Fruit fly (Drosophila melanogaster) whole organism, embryonic: ENCODE results near the gene Rab9.

Experiments used
- Asciz ChIP-seq: fragments of 200-800 bp; sonication (Bioruptor generic); optimal IDR thresholded peaks from 2 replicates; lab custom pipeline; 2017; ENCODE audit warnings: missing biosample characterization, mild to moderate bottlenecking, missing genetic modification characterization, missing genetic modification reagents
- CG12219 ChIP-seq: fragments of 200-800 bp; sonication (Bioruptor generic); optimal IDR thresholded peaks from 3 replicates; lab custom pipeline; 2018; ENCODE audit warnings: missing biosample characterization, mild to moderate bottlenecking, missing genetic modification characterization
- CG12942 ChIP-seq: fragments of 200-800 bp; sonication (Bioruptor generic); optimal IDR thresholded peaks from 3 replicates; lab custom pipeline; 2016; ENCODE audit warnings: missing biosample characterization, missing genetic modification characterization
- CG1603 ChIP-seq: fragments of 200-800 bp; sonication (Bioruptor generic); optimal IDR thresholded peaks from 2 replicates; lab custom pipeline; 2019; ENCODE audit warnings: missing biosample characterization, mild to moderate bottlenecking, missing genetic modification characterization, moderate library complexity
- CG17612 ChIP-seq: fragments of 200-800 bp; sonication (Bioruptor generic); IDR thresholded peaks from 2 replicates; pipeline ENCODE4 v1.3.6; 2022; ENCODE audit warnings: missing biosample characterization, missing genetic modification characterization
- CG17912 ChIP-seq: fragments of 200-800 bp; sonication (Bioruptor generic); optimal IDR thresholded peaks from 2 replicates; lab custom pipeline; 2018; ENCODE audit warnings: missing biosample characterization, mild to moderate bottlenecking, missing genetic modification characterization
- CG1832 ChIP-seq: fragments of 200-800 bp; sonication (Bioruptor generic); optimal IDR thresholded peaks from 2 replicates; lab custom pipeline; 2017; ENCODE audit warnings: missing biosample characterization, mild to moderate bottlenecking, missing genetic modification characterization, inconsistent platforms
- CG2202 ChIP-seq: fragments of 200-800 bp; sonication (Bioruptor generic); optimal IDR thresholded peaks from 2 replicates; lab custom pipeline; 2018; ENCODE audit warnings: missing biosample characterization, mild to moderate bottlenecking, missing genetic modification characterization
- CG2678 ChIP-seq: fragments of 200-800 bp; sonication (Bioruptor generic); optimal IDR thresholded peaks from 3 replicates; lab custom pipeline; 2019; ENCODE audit warnings: missing biosample characterization, mild to moderate bottlenecking, missing genetic modification characterization, moderate library complexity
- CG2875 ChIP-seq: fragments of 200-800 bp; sonication (Bioruptor generic); optimal IDR thresholded peaks from 2 replicates; lab custom pipeline; 2017; ENCODE audit warnings: missing biosample characterization, mild to moderate bottlenecking, missing genetic modification characterization, missing genetic modification reagents
- CG30020 ChIP-seq: fragments of 200-800 bp; optimal IDR thresholded peaks from 2 replicates; lab custom pipeline; 2019; ENCODE audit warnings: missing biosample characterization, mild to moderate bottlenecking, missing genetic modification characterization, moderate library complexity
- CG31224 ChIP-seq: fragments of 200-800 bp; sonication (Bioruptor generic); IDR thresholded peaks from 2 replicates; pipeline ENCODE4 v1.3.6; 2022; ENCODE audit warnings: missing biosample characterization, missing genetic modification characterization
- CG33213 ChIP-seq: fragments of 200-800 bp; sonication (Bioruptor generic); optimal IDR thresholded peaks from 3 replicates; lab custom pipeline; 2016; ENCODE audit warnings: missing biosample characterization, missing genetic modification characterization
- CG34376 ChIP-seq: fragments of 200-800 bp; sonication (Bioruptor generic); optimal IDR thresholded peaks from 2 replicates; lab custom pipeline; 2018; ENCODE audit warnings: missing biosample characterization, mild to moderate bottlenecking, missing genetic modification characterization
- CG4854 ChIP-seq: fragments of 200-800 bp; sonication (Bioruptor generic); optimal IDR thresholded peaks from 2 replicates; lab custom pipeline; 2016; ENCODE audit warnings: missing biosample characterization, missing genetic modification characterization, inconsistent platforms
- CG5180 ChIP-seq: fragments of 200-800 bp; sonication (Bioruptor generic); optimal IDR thresholded peaks from 3 replicates; lab custom pipeline; 2017; ENCODE audit warnings: missing biosample characterization, missing genetic modification characterization, mild to moderate bottlenecking, moderate library complexity, missing genetic modification reagents
- CG6254 ChIP-seq: fragments of 200-800 bp; sonication (Bioruptor generic); optimal IDR thresholded peaks from 3 replicates; lab custom pipeline; 2017; ENCODE audit warnings: mild to moderate bottlenecking, missing biosample characterization, missing genetic modification reagents, missing genetic modification characterization
- CG6765 ChIP-seq: fragments of 200-800 bp; sonication (Bioruptor generic); optimal IDR thresholded peaks from 3 replicates; lab custom pipeline; 2017; ENCODE audit warnings: missing biosample characterization, mild to moderate bottlenecking, missing genetic modification characterization
- CG8388 ChIP-seq: fragments of 200-800 bp; sonication (Bioruptor generic); optimal IDR thresholded peaks from 2 replicates; lab custom pipeline; 2019; ENCODE audit warnings: missing biosample characterization, mild to moderate bottlenecking, missing genetic modification characterization, moderate library complexity
- Eip74EF ChIP-seq, 2 experiments: fragments of 200-800 bp in 1 of 2; fragments of >200 bp in 1 of 2; sonication (Bioruptor generic) in 1 of 2; optimal IDR thresholded peaks; 2 replicates each; lab custom pipeline; 2017 to 2019; ENCODE audit warnings: missing biosample characterization in 2 of 2, missing genetic modification characterization in 2 of 2, mild to moderate bottlenecking in 1 of 2, moderate library complexity in 1 of 2
- Fer1 ChIP-seq: fragments of 200-800 bp; sonication (Bioruptor generic); optimal IDR thresholded peaks from 2 replicates; lab custom pipeline; 2017; ENCODE audit warnings: missing biosample characterization, mild to moderate bottlenecking, missing genetic modification characterization
- Fer3 ChIP-seq: fragments of 200-800 bp; sonication (Bioruptor generic); optimal IDR thresholded peaks from 2 replicates; lab custom pipeline; 2018; ENCODE audit warnings: missing biosample characterization, mild to moderate bottlenecking, missing genetic modification characterization, moderate library complexity
- MBD-R2 ChIP-seq: fragments of 200-800 bp; sonication (Bioruptor generic); IDR thresholded peaks from 2 replicates; pipeline ENCODE4 v1.3.6; 2022; ENCODE audit warnings: missing biosample characterization, missing genetic modification characterization
- MTF-1 ChIP-seq: fragments of 200-800 bp; sonication (Bioruptor generic); optimal IDR thresholded peaks from 2 replicates; lab custom pipeline; 2018; ENCODE audit warnings: missing biosample characterization, mild to moderate bottlenecking, missing genetic modification characterization, borderline replicate concordance
- Med ChIP-seq: fragments of 200-800 bp; sonication (Bioruptor generic); peaks from one replicate; lab custom pipeline; 2016; ENCODE audit warnings: missing biosample characterization, missing genetic modification characterization, mild to moderate bottlenecking, inconsistent platforms, moderate library complexity
- Meics ChIP-seq: fragments of 200-800 bp; sonication (Bioruptor generic); optimal IDR thresholded peaks from 2 replicates; lab custom pipeline; 2017; ENCODE audit warnings: missing biosample characterization, mild to moderate bottlenecking, missing genetic modification characterization
- Mes4 ChIP-seq: fragments of 200-800 bp; sonication (Bioruptor generic); optimal IDR thresholded peaks from 2 replicates; lab custom pipeline; 2016; ENCODE audit warnings: missing biosample characterization, missing genetic modification characterization
- Ptx1 ChIP-seq: fragments of 200-800 bp; sonication (Bioruptor generic); IDR thresholded peaks from 2 replicates; pipeline ENCODE4 v1.3.6; 2022; ENCODE audit warnings: missing biosample characterization, missing genetic modification characterization
- Six4 ChIP-seq: fragments of 200-800 bp; sonication (Bioruptor generic); optimal IDR thresholded peaks from 2 replicates; lab custom pipeline; 2016; ENCODE audit warnings: missing biosample characterization, missing genetic modification characterization
- Sox100B ChIP-seq: fragments of 200-800 bp; sonication (Bioruptor generic); optimal IDR thresholded peaks from 3 replicates; lab custom pipeline; 2018; ENCODE audit warnings: missing biosample characterization, mild to moderate bottlenecking, missing genetic modification characterization
- Sry-β ChIP-seq: fragments of 200-800 bp; sonication (Bioruptor generic); optimal IDR thresholded peaks from 2 replicates; lab custom pipeline; 2018; ENCODE audit warnings: missing biosample characterization, mild to moderate bottlenecking, missing genetic modification characterization, moderate library complexity
- Usf ChIP-seq: fragments of 200-800 bp; sonication (Bioruptor generic); optimal IDR thresholded peaks from 2 replicates; lab custom pipeline; 2017; ENCODE audit warnings: missing genotype, missing biosample characterization, missing genetic modification characterization
- Xrp1 ChIP-seq: fragments of 200-800 bp; sonication (Bioruptor generic); IDR thresholded peaks from 2 replicates; pipeline ENCODE4 v1.3.6; 2022; ENCODE audit warnings: missing biosample characterization, missing genetic modification characterization
- aop ChIP-seq: fragments of 200-800 bp; sonication (Bioruptor generic); IDR thresholded peaks from 2 replicates; pipeline ENCODE4 v1.3.6; 2022; ENCODE audit warnings: missing biosample characterization, missing genetic modification characterization
- ara ChIP-seq: fragments of 200-800 bp; sonication (Bioruptor generic); IDR thresholded peaks from 2 replicates; pipeline ENCODE4 v1.3.6; 2022; ENCODE audit warnings: missing biosample characterization, missing genetic modification characterization
- az2 ChIP-seq: fragments of 200-800 bp; sonication (Bioruptor generic); optimal IDR thresholded peaks from 3 replicates; lab custom pipeline; 2016; ENCODE audit warnings: missing biosample characterization, missing genetic modification characterization
- dmrt11E ChIP-seq: fragments of 200-800 bp; sonication (Bioruptor generic); optimal IDR thresholded peaks from 3 replicates; lab custom pipeline; 2018; ENCODE audit warnings: missing biosample characterization, mild to moderate bottlenecking, missing genetic modification characterization, moderate library complexity
- hkb ChIP-seq, 2 experiments: fragments of 200-800 bp in 1 of 2; fragments of >200 bp in 1 of 2; sonication (Bioruptor generic) in 1 of 2; IDR thresholded peaks in 1 of 2; optimal IDR thresholded peaks in 1 of 2; 2 replicates each; pipeline versions ENCODE4 v1.3.6 to Lab custom; 2017 to 2022; ENCODE audit warnings: missing biosample characterization in 1 of 2, missing genetic modification characterization in 1 of 2
- odd ChIP-seq: fragments of 200-800 bp; sonication (Bioruptor generic); optimal IDR thresholded peaks from 2 replicates; lab custom pipeline; 2017; ENCODE audit warnings: missing biosample characterization, mild to moderate bottlenecking, missing genetic modification characterization
- org-1 ChIP-seq: fragments of 200-800 bp; sonication (Bioruptor generic); optimal IDR thresholded peaks from 2 replicates; lab custom pipeline; 2017; ENCODE audit warnings: missing biosample characterization, missing genetic modification characterization
- p53 ChIP-seq: fragments of 200-800 bp; sonication (Bioruptor generic); optimal IDR thresholded peaks from 2 replicates; lab custom pipeline; 2016; ENCODE audit warnings: missing biosample characterization, missing genetic modification characterization
- sd ChIP-seq: fragments of 200-800 bp; sonication (Bioruptor generic); optimal IDR thresholded peaks from 3 replicates; lab custom pipeline; 2018; ENCODE audit warnings: missing biosample characterization, mild to moderate bottlenecking, missing genetic modification characterization, moderate library complexity
- slou ChIP-seq: fragments of 200-800 bp; sonication (Bioruptor generic); optimal IDR thresholded peaks from 3 replicates; lab custom pipeline; 2016; ENCODE audit warnings: missing biosample characterization, missing genetic modification characterization
- slp2 ChIP-seq: fragments of 200-800 bp; sonication (Bioruptor generic); optimal IDR thresholded peaks from 2 replicates; lab custom pipeline; 2016; ENCODE audit warnings: missing biosample characterization, missing genetic modification characterization
- tin ChIP-seq: fragments of 200-800 bp; sonication (Bioruptor generic); optimal IDR thresholded peaks from 3 replicates; lab custom pipeline; 2016; ENCODE audit warnings: missing biosample characterization, missing genetic modification characterization
- trem ChIP-seq: fragments of 200-800 bp; optimal IDR thresholded peaks from 3 replicates; lab custom pipeline; 2019; ENCODE audit warnings: missing biosample characterization, mild to moderate bottlenecking, missing genetic modification characterization, moderate library complexity
- vvl ChIP-seq: fragments of 200-800 bp; sonication (Bioruptor generic); IDR thresholded peaks from 2 replicates; pipeline ENCODE4 v1.3.6; 2022; ENCODE audit warnings: missing biosample characterization, missing genetic modification characterization
- wek ChIP-seq: fragments of 200-800 bp; sonication (Bioruptor generic); optimal IDR thresholded peaks from 3 replicates; lab custom pipeline; 2018; ENCODE audit warnings: missing biosample characterization, mild to moderate bottlenecking, missing genetic modification characterization, moderate library complexity
- zen ChIP-seq: fragments of 200-800 bp; sonication (Bioruptor generic); optimal IDR thresholded peaks from 3 replicates; lab custom pipeline; 2018; ENCODE audit warnings: missing biosample characterization, mild to moderate bottlenecking, missing genetic modification characterization, moderate library complexity

Rab9 gene

DNA sequence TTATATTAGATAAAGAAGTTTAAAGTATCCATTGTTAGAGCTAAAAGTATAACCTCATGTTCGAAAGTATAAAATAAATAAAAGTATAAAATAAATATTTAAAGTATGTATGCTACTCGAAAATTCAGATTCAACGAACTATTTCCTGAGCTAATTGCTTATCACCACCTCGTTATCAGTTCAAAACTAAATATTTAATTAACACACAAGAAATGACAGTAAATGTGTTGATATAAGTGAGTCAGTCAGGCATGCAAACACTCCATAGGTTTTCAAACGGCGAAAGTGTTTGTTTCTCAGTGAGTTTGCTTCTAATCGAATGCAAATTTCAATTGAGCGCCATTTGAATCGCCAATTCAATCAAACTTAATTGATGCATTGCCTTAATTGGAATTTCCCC, 1.9 kb downstream of the Rab9 start:
- TF ChIP-seq CG2875 (GFP tag; lab: Kevin White, UChicago) = peak; percentile 65
- peak; percentile 62 for TF ChIP-seq CG12219 (GFP tag; lab: Kevin White, UChicago)
- peak; percentile 9 for TF ChIP-seq az2 (GFP tag; lab: Kevin White, UChicago)
- TF ChIP-seq Sox100B (GFP tag; lab: Kevin White, UChicago) = peak; percentile 65
- no peak for TF ChIP-seq Six4 (GFP tag; lab: Kevin White, UChicago)
- no peak for TF ChIP-seq aop
- peak; percentile 32 for TF ChIP-seq CG6765
- TF ChIP-seq Asciz (GFP tag; lab: Kevin White, UChicago) = peak; percentile 88
- TF ChIP-seq CG2202 = peak; percentile 90
- TF ChIP-seq CG2678 = peak; percentile 76
- TF ChIP-seq CG34376 = peak; percentile 4
- peak; percentile 65; the same call in 1 of the 2 replicates for TF ChIP-seq ara (GFP tag; lab: Robert Waterston, UW)
- no peak for TF ChIP-seq CG31224
- TF ChIP-seq CG12942 (GFP tag; lab: Kevin White, UChicago) = peak; percentile 8
- TF ChIP-seq dmrt11E (tag; lab: Kevin White, UChicago) = peak; percentile 81
- peak; percentile 70 for TF ChIP-seq odd (GFP tag; lab: Kevin White, UChicago)
- peak; percentile 85 for TF ChIP-seq wek (GFP tag; lab: Kevin White, UChicago)
- no peak for TF ChIP-seq tin (GFP tag; lab: Kevin White, UChicago)
- no peak for TF ChIP-seq CG30020 (tag; lab: Kevin White, UChicago)
- TF ChIP-seq slou (GFP tag; lab: Kevin White, UChicago) = no peak
- TF ChIP-seq trem (tag; lab: Kevin White, UChicago) = peak; percentile 53
- peak; percentile 20 for TF ChIP-seq CG4854 (GFP tag; lab: Kevin White, UChicago)
- TF ChIP-seq CG1832 (GFP tag; lab: Kevin White, UChicago) = no peak
- TF ChIP-seq CG6254 (GFP tag; lab: Kevin White, UChicago) = peak; percentile 59
- TF ChIP-seq CG33213 (GFP tag; lab: Kevin White, UChicago) = peak; percentile 16
- peak; percentile 88 for TF ChIP-seq Med (GFP tag; lab: Kevin White, UChicago)
- TF ChIP-seq MTF-1 (GFP tag; lab: Kevin White, UChicago) = peak; percentile 85
- no peak for TF ChIP-seq Ptx1 (GFP tag; lab: Robert Waterston, UW)
- TF ChIP-seq Meics (GFP tag; lab: Kevin White, UChicago) = peak; percentile 27
- TF ChIP-seq CG17612 (GFP tag; lab: Robert Waterston, UW) = no peak
- peak; percentile 34 for TF ChIP-seq Fer3 (tag; lab: Kevin White, UChicago)
- peak; percentile 35; the same call in 1 of the 2 replicates for TF ChIP-seq vvl (GFP tag; lab: Robert Waterston, UW)
- no peak for TF ChIP-seq hkb (optimal IDR thresholded peaks at IDR 0.05; lab: Kevin White, UChicago)
- peak; percentile 38; the same call in 1 of the 2 replicates for TF ChIP-seq hkb (GFP tag; IDR thresholded peaks at IDR 0.05; lab: Robert Waterston, UW)
- TF ChIP-seq CG8388 = no peak
- peak in 1 of 2 experiments; percentile 63 for TF ChIP-seq Eip74EF (GFP tag; optimal IDR thresholded peaks at IDR 0.05; lab: Kevin White, UChicago)
- peak; percentile 78 for TF ChIP-seq CG17912 (GFP tag; lab: Kevin White, UChicago)
- TF ChIP-seq zen = peak; percentile 1
- TF ChIP-seq CG1603 (tag; lab: Kevin White, UChicago) = peak; percentile 68
- peak; percentile 24 for TF ChIP-seq CG5180 (GFP tag; lab: Kevin White, UChicago)
- TF ChIP-seq slp2 = no peak
- TF ChIP-seq org-1 (GFP tag; lab: Kevin White, UChicago) = peak; percentile 46
- TF ChIP-seq Usf (GFP tag; lab: Kevin White, UChicago) = no peak
- TF ChIP-seq sd (tag; lab: Kevin White, UChicago) = peak; percentile 55
- TF ChIP-seq Mes4 (GFP tag; lab: Kevin White, UChicago) = no peak
- TF ChIP-seq MBD-R2 (GFP tag; lab: Robert Waterston, UW) = no peak
- TF ChIP-seq Sry-β = peak; percentile 15
- peak; percentile 68 for TF ChIP-seq Xrp1
- no peak for TF ChIP-seq p53
- TF ChIP-seq Fer1 (GFP tag; lab: Kevin White, UChicago) = peak; percentile 70
